Worm (Caenorhabditis elegans): ENCODE data around the gene srx-9.

srx-9 gene

DNA sequence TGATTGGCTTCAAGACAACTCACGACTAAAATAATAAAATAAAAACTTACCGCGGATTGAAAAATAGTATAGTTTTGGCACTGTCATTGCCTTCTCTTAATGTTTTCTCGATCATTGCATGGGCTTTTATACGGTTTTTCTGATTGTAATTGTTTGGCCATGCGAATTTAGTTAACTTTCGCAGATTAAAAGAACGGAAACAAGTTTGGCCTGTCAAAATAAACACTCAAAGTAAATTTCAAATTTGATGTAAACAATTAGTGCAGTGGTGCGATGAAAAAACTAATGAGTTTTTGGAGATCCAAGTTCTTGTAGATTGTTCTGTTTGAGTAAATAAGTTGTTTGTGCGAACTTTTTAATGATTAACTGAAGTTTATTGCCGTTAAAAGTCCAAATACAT is 3.9 kb upstream of the srx-9 start, which contains the start of gene gst-41:
gst-41 (minus strand) TSS at position 101 of the 400 bp plus-strand sequence.
- TF ChIP-seq ref-1 (GFP tag; conservative IDR thresholded peaks at IDR 0.05) (no peak), med-1 (GFP tag; optimal IDR thresholded peaks at IDR 0.05; ENCODE audit: insufficient read depth) (no peak), klf-2 (GFP tag; conservative IDR thresholded peaks at IDR 0.05) (no peak), T22C8.4 (GFP tag; IDR thresholded peaks at IDR 0.05) (no peak), cog-1 (tag; optimal IDR thresholded peaks at IDR 0.05) (no peak), ztf-23 (GFP tag; IDR thresholded peaks at IDR 0.05) (no peak), flt-1 (GFP tag; IDR thresholded peaks at IDR 0.05) (no peak), ztf-29 (GFP tag; IDR thresholded peaks at IDR 0.05) (no peak), tab-1 (GFP tag; IDR thresholded peaks at IDR 0.05) (no peak)

DNA sequence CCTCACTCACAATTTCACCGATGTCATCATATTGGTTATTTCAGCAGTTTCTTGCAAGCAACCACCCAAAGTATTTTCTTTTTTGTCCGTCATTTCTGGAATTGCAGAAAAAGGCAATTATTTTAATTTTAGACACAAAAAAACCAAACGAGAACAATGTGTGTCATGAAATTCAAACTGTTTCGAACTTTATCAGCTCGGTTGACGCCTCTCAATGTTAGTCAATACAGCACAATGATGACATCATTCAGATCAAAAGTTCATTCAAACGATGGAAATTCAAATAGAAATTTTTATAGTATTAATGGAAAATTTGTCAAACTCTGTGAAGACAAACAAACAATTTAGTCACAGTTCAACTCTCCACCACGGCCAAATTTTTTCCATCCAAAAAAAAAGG is 3.3 kb downstream of the srx-9 start, which contains the start of gene fbxa-105:
fbxa-105 (minus strand) TSS at position 97 of the 400 bp plus-strand sequence.
- TF ChIP-seq ztf-29 (GFP tag; IDR thresholded peaks at IDR 0.05) = no peak
- TF ChIP-seq tab-1 (GFP tag; IDR thresholded peaks at IDR 0.05) = no peak
- TF ChIP-seq ztf-23 (GFP tag; IDR thresholded peaks at IDR 0.05) = no peak
- TF ChIP-seq med-1 (GFP tag; optimal IDR thresholded peaks at IDR 0.05; ENCODE audit: insufficient read depth) = no peak
- TF ChIP-seq flt-1 (GFP tag; IDR thresholded peaks at IDR 0.05) = no peak
- no peak for TF ChIP-seq ref-1 (GFP tag; conservative IDR thresholded peaks at IDR 0.05)
- TF ChIP-seq cog-1 (tag; optimal IDR thresholded peaks at IDR 0.05) = no peak
- TF ChIP-seq klf-2 (GFP tag; conservative IDR thresholded peaks at IDR 0.05) = no peak
- TF ChIP-seq T22C8.4 (GFP tag; IDR thresholded peaks at IDR 0.05) = no peak

DNA sequence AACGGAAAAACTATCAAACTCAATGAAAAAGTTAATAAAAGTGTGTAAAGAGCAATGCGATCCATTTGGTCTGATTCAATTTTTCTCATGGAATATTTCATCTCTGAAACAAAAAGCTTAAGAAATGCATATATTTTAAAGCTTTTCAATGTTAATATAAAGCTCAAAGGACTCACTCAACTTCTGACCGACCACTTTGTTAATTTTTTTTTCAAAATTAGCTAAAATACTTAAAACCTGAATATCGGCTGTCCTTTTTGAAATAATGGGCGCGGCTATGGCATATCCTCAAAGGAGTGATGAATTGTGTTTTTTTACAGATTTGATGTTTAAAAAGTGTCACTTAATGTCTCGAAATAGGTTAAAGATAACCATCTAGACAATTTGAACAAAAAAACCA is 5.5 kb downstream of the srx-9 start, which contains the start of gene C02H6.1:
C02H6.1 (minus strand) TSS at position 101 of the 400 bp plus-strand sequence.
- TF ChIP-seq cog-1 (tag; optimal IDR thresholded peaks at IDR 0.05) = no peak
- TF ChIP-seq T22C8.4 (GFP tag; IDR thresholded peaks at IDR 0.05) = no peak
- TF ChIP-seq ztf-29 (GFP tag; IDR thresholded peaks at IDR 0.05) = no peak
- TF ChIP-seq ztf-23 (GFP tag; IDR thresholded peaks at IDR 0.05) = no peak

DNA sequence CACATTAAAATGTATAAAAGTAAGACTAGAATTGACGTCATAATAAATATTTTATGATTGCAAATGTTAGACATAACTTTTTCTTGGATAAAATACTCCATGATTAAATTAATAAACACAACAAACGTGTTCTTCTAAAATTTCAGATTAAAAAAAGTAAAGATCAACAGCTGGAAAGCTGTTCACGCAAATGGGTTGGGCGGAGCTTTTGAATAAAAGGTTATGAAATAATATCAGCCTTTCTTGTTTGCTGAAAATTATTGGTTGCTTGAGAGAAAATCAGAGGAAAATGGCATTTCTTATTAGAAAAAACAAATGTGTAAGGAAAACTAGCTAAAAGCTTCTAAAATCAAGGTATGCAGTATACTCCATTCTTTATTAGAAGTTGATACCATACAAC is 7.5 kb downstream of the srx-9 start, which contains the start of gene C02H6.3:
C02H6.3 (minus strand) TSS at position 101 of the 400 bp plus-strand sequence.
- TF ChIP-seq klf-2 (GFP tag; conservative IDR thresholded peaks at IDR 0.05) (no peak), med-1 (GFP tag; optimal IDR thresholded peaks at IDR 0.05; ENCODE audit: insufficient read depth) (no peak), ztf-29 (GFP tag; IDR thresholded peaks at IDR 0.05) (no peak)

DNA sequence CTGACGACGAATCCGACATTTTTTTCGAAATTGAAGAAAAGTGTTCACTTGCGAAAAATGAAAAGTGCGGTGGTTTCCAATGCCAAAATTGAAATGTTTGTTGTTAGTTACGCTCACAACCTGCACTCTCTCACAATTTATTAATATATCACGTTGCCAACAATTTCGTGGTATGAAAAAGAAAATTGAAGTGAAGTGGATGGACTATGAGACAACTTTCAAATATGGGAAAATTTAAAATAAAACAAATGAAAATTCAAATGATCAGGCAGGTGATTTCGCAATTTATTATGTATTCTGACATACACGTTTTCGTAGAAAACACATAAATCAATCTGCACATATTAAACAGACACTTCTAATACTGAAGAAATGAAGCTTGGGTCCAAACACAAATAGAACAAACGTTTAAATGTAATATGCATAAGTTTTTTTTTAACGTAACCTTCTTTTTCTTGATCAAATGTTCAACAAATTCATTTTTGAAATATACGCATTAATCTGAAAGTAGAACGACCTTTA is 9.1 kb downstream of the srx-9 start, which contains the start of gene srp-6:
srp-6 (minus strand) TSS at position 51 of the 522 bp plus-strand sequence.
- no peak for TF ChIP-seq cog-1 (tag; optimal IDR thresholded peaks at IDR 0.05)
- TF ChIP-seq ref-1 (GFP tag; conservative IDR thresholded peaks at IDR 0.05) = no peak
- no peak for TF ChIP-seq T22C8.4 (GFP tag; IDR thresholded peaks at IDR 0.05)
- no peak for TF ChIP-seq ztf-23 (GFP tag; IDR thresholded peaks at IDR 0.05)
- TF ChIP-seq ztf-29 (GFP tag; IDR thresholded peaks at IDR 0.05) = no peak
- TF ChIP-seq tab-1 (GFP tag; IDR thresholded peaks at IDR 0.05) = no peak
- no peak for TF ChIP-seq flt-1 (GFP tag; IDR thresholded peaks at IDR 0.05)
- TF ChIP-seq klf-2 (GFP tag; conservative IDR thresholded peaks at IDR 0.05) = no peak
- TF ChIP-seq med-1 (GFP tag; optimal IDR thresholded peaks at IDR 0.05; ENCODE audit: insufficient read depth) = no peak

DNA sequence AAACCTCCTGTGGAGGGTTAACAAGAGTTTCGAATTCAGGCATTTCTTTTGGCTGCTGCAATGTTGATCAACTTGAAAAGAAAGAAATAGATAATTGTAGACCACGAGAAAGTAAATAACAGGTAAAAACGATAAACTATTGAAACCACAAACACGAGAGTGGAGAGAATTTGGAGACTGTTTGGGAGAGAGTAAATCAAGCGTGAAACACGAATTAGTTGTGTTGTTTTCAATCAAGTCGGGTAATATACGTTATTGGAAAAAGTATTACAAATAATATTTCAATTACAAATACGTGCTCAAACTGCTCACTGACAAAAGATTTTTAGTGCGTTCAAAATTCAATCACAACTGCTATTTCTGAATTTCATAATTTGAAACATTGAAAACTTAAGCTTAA is 14.3 kb downstream of the srx-9 start, which contains the start of gene C03G6.17:
C03G6.17 (minus strand) TSS at position 101 of the 400 bp plus-strand sequence.
- TF ChIP-seq klf-2 (GFP tag; conservative IDR thresholded peaks at IDR 0.05) = no peak
- no peak for TF ChIP-seq ref-1 (GFP tag; conservative IDR thresholded peaks at IDR 0.05)
- no peak for TF ChIP-seq med-1 (GFP tag; optimal IDR thresholded peaks at IDR 0.05; ENCODE audit: insufficient read depth)
- TF ChIP-seq tab-1 (GFP tag; IDR thresholded peaks at IDR 0.05) = no peak
- TF ChIP-seq ztf-29 (GFP tag; IDR thresholded peaks at IDR 0.05) = no peak
- no peak for TF ChIP-seq T22C8.4 (GFP tag; IDR thresholded peaks at IDR 0.05)
- TF ChIP-seq flt-1 (GFP tag; IDR thresholded peaks at IDR 0.05) = no peak
- TF ChIP-seq ztf-23 (GFP tag; IDR thresholded peaks at IDR 0.05) = no peak
- no peak for TF ChIP-seq cog-1 (tag; optimal IDR thresholded peaks at IDR 0.05)

DNA sequence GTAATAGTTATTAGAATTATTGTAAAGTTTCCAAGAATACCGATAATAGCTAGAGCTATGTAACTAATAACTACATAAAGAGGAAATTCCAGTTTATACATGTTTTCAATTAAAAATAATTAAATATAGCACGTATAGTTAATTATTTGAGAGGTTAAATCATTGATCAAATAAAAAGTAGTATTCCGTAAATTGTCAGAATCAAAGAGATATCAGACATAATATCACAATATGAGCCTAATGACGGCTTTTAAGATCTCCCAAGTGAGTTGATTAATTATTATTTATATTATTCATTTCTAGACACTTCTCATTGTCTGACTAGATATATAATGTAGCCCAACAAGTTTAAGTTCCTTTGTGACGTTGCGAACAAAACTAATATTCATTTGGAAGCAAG is 15.9 kb downstream of the srx-9 start, which contains the start of gene srsx-24:
srsx-24 (minus strand) TSS at position 101 of the 400 bp plus-strand sequence.
- no peak for TF ChIP-seq klf-2 (GFP tag; conservative IDR thresholded peaks at IDR 0.05)
- TF ChIP-seq ztf-29 (GFP tag; IDR thresholded peaks at IDR 0.05) = no peak
- TF ChIP-seq ztf-23 (GFP tag; IDR thresholded peaks at IDR 0.05) = no peak
- TF ChIP-seq flt-1 (GFP tag; IDR thresholded peaks at IDR 0.05) = no peak
- no peak for TF ChIP-seq tab-1 (GFP tag; IDR thresholded peaks at IDR 0.05)
- TF ChIP-seq T22C8.4 (GFP tag; IDR thresholded peaks at IDR 0.05) = no peak
- no peak for TF ChIP-seq med-1 (GFP tag; optimal IDR thresholded peaks at IDR 0.05; ENCODE audit: insufficient read depth)
- TF ChIP-seq cog-1 (tag; optimal IDR thresholded peaks at IDR 0.05) = no peak
- no peak for TF ChIP-seq ref-1 (GFP tag; conservative IDR thresholded peaks at IDR 0.05)

DNA sequence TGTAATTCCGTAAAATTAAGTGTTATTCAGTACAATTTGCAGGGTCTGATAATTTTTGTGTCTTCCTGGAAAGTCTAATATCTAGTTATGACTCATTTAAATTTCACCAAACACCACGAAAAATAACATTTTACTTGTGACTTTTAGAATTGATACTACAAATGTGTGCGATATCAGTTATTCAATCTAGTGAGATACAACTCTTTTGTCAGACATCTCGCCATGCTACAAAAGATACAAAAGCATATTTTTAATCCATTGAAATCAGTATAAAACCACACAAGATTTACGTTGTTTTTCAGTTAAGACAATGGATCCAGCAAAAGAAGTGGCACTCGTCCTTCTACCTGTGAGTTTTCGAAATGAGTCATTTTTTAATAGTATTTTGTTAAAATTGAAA is 21.2 kb downstream of the srx-9 start, which contains the start of gene srx-56:
srx-56 (plus strand) TSS at position 301 of the 400 bp plus-strand sequence.
- TF ChIP-seq T22C8.4 (GFP tag; IDR thresholded peaks at IDR 0.05) (no peak), ztf-23 (GFP tag; IDR thresholded peaks at IDR 0.05) (no peak), ztf-29 (GFP tag; IDR thresholded peaks at IDR 0.05) (no peak), klf-2 (GFP tag; conservative IDR thresholded peaks at IDR 0.05) (no peak), med-1 (GFP tag; optimal IDR thresholded peaks at IDR 0.05; ENCODE audit: insufficient read depth) (no peak)

DNA sequence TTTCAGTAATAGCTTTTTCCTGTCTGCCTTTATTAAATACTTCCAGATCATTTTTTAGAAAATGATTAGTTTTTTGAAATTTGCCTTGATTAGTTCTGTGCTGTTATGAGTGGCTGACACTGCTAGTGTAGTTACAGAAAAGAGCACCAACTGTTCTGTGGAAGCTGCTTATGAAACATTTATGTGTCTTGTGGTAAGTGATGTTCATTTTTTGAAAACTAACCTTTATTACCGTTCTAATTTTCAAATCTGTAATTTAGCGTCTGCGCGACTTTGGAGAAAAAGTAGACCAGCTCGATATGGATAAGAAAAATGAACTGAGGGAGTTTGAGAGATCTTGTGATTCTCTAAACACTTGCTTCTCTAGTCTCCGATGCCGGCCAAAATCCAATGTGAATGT is 25.7 kb downstream of the srx-9 start, which contains the start of gene srj-14:
srj-14 (plus strand) TSS at position 131 of the 400 bp plus-strand sequence.
- TF ChIP-seq flt-1 (GFP tag; IDR thresholded peaks at IDR 0.05) = no peak
- no peak for TF ChIP-seq T22C8.4 (GFP tag; IDR thresholded peaks at IDR 0.05)

DNA sequence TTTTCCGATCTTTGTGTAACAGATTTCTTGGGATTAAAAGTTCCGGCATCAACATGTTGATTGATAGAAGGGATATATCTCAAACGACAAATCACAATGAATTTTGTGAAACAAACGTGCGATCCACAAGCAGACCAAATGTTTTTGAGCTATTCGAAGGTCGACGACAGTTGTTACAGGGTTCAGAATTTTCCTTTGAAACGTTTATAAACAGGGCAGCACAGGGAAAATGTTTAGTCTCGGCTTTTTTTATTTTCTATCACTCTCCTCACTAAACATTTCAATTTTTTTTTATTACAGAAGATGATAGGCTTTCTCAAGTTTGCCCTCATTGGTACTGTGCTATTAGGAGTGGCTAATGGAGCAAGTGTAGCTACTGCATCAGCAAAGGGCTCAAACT is 30.3 kb downstream of the srx-9 start, which contains the start of gene exc-13:
exc-13 (plus strand) TSS at position 301 of the 400 bp plus-strand sequence.
- no peak for TF ChIP-seq T22C8.4 (GFP tag; IDR thresholded peaks at IDR 0.05)
- no peak for TF ChIP-seq med-1 (GFP tag; optimal IDR thresholded peaks at IDR 0.05; ENCODE audit: insufficient read depth)
- no peak for TF ChIP-seq flt-1 (GFP tag; IDR thresholded peaks at IDR 0.05)
- no peak for TF ChIP-seq ztf-29 (GFP tag; IDR thresholded peaks at IDR 0.05)
- TF ChIP-seq ref-1 (GFP tag; conservative IDR thresholded peaks at IDR 0.05) = no peak
- no peak for TF ChIP-seq klf-2 (GFP tag; conservative IDR thresholded peaks at IDR 0.05)
- no peak for TF ChIP-seq tab-1 (GFP tag; IDR thresholded peaks at IDR 0.05)
- TF ChIP-seq ztf-23 (GFP tag; IDR thresholded peaks at IDR 0.05) = no peak
